Worm (Caenorhabditis elegans): ENCODE data around the gene irld-33.

Gene irld-33

ce11 chrII:1725735-1726134 is 13.1 kb upstream of the irld-33 start, which contains the start of gene F45C12.17:
F45C12.17 (plus strand) TSS chrII:1726111.
- TF ChIP-seq C34B4.2 (tag; optimal IDR thresholded peaks at IDR 0.05) (no peak), lin-35 (GFP tag; optimal IDR thresholded peaks at IDR 0.05) (no peak), ztf-4 (tag; optimal IDR thresholded peaks at IDR 0.05) (no peak), nhr-77 (tag; optimal IDR thresholded peaks at IDR 0.05) (no peak)

- peak; percentile 86 for TF ChIP-seq elt-2 (tag; optimal IDR thresholded peaks at IDR 0.05)
- TF ChIP-seq hlh-4 (tag; optimal IDR thresholded peaks at IDR 0.05), result no peak
- peak in 1 of 2 experiments; percentile 28 for TF ChIP-seq lin-35 (GFP tag; optimal IDR thresholded peaks at IDR 0.05)
- no peak for TF ChIP-seq nhr-90 (tag; optimal IDR thresholded peaks at IDR 0.05; ENCODE audit: poor library complexity)
- peak; percentile 26 for TF ChIP-seq pqm-1 (tag; optimal IDR thresholded peaks at IDR 0.05)
- TF ChIP-seq fkh-10 (GFP tag; optimal IDR thresholded peaks at IDR 0.05), result no peak
- no peak for TF ChIP-seq dsc-1 (tag; optimal IDR thresholded peaks at IDR 0.05)
Observed at ce11 chrII:1728253-1728652, 10.6 kb upstream of the irld-33 start, which contains the start of gene btb-9. btb-9 (plus strand) TSS chrII:1728506.

DNA sequence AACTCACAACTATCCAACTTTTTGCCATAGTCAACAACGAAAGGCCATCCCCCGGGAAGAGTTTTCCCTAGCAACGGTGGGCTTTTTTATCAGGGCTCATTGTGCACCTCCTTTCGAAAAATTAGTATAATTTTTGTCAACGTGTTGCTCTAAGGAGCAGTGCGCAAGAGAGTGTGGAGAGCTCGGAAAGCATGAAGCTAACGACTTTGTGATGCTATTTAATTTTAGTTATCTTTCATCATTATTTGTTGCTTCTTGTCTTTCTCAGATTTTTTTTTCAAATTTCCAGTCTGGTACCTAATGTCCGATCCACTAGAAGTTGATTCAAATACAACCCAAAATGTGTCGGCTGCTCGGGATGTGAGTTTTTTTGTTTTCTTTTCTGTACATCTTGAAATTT is 8.7 kb upstream of the irld-33 start, which contains the start of gene ceh-81:
ceh-81 (plus strand) TSS at position 301 of the 400 bp plus-strand sequence.
- no peak for TF ChIP-seq C16A3.4 (tag; optimal IDR thresholded peaks at IDR 0.05)
- TF ChIP-seq nhr-85 (tag), result no peak
- TF ChIP-seq sptf-1 (tag; optimal IDR thresholded peaks at IDR 0.05), result no peak
- no peak for TF ChIP-seq vab-15 (tag; optimal IDR thresholded peaks at IDR 0.05)
- no peak for TF ChIP-seq Y116A8C.19 (tag; optimal IDR thresholded peaks at IDR 0.05; ENCODE audit: borderline replicate concordance)
- no peak for TF ChIP-seq ceh-8 (GFP tag; optimal IDR thresholded peaks at IDR 0.05)
- no peak for TF ChIP-seq nhr-76 (tag; optimal IDR thresholded peaks at IDR 0.05)
- TF ChIP-seq xbp-1 (tag; optimal IDR thresholded peaks at IDR 0.05), result no peak
- TF ChIP-seq aly-2 (tag; optimal IDR thresholded peaks at IDR 0.05), result no peak
- TF ChIP-seq zag-1 (tag; optimal IDR thresholded peaks at IDR 0.05), result no peak
- TF ChIP-seq ets-5 (GFP tag; IDR thresholded peaks at IDR 0.05), result no peak
- TF ChIP-seq snu-23 (GFP tag; optimal IDR thresholded peaks at IDR 0.05), result no peak
- no peak for TF ChIP-seq skn-1 (tag; optimal IDR thresholded peaks at IDR 0.05)
- no peak for TF ChIP-seq nhr-77 (tag; optimal IDR thresholded peaks at IDR 0.05)
- TF ChIP-seq elt-3 (tag; optimal IDR thresholded peaks at IDR 0.05), result no peak
- no peak for TF ChIP-seq ceh-63 (GFP tag; optimal IDR thresholded peaks at IDR 0.05)
- TF ChIP-seq nhr-84 (tag; optimal IDR thresholded peaks at IDR 0.05), result no peak
- no peak for TF ChIP-seq ceh-82 (tag; optimal IDR thresholded peaks at IDR 0.05)
- no peak for TF ChIP-seq nhr-12 (tag; optimal IDR thresholded peaks at IDR 0.05)
- no peak for TF ChIP-seq aha-1 (tag; optimal IDR thresholded peaks at IDR 0.05)

DNA sequence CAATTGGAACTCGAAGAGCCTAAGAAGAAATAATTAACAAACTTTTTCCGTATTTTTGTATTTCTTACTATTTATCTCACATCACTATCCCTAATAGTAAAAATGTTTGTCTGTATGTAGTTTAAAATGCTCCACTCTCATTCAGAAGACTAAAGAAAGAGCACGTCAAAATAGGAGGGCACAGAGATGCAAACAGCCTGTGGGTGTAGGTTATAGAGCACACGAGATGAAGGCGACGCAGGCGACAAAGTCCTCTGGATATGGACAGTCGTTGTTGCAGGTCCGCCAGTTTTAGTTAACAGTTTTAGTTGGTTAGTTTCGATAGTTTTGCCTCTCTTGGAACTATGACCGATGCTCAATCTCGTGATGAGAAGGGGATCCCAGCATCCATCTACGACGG is 6.9 kb upstream of the irld-33 start, which contains the start of gene ceh-82:
ceh-82 (plus strand) TSS at position 301 of the 400 bp plus-strand sequence.
- TF ChIP-seq ceh-88 (GFP tag; IDR thresholded peaks at IDR 0.05), result no peak
- no peak for TF ChIP-seq egl-27 (tag; optimal IDR thresholded peaks at IDR 0.05)
- no peak for TF ChIP-seq mep-1 (tag; optimal IDR thresholded peaks at IDR 0.05)
- TF ChIP-seq fkh-4 (tag; optimal IDR thresholded peaks at IDR 0.05; ENCODE audit: borderline replicate concordance), result no peak
- no peak for TF ChIP-seq nhr-84 (tag; optimal IDR thresholded peaks at IDR 0.05)
- no peak for TF ChIP-seq hlh-17 (GFP tag; optimal IDR thresholded peaks at IDR 0.05; ENCODE audit: borderline replicate concordance)

DNA sequence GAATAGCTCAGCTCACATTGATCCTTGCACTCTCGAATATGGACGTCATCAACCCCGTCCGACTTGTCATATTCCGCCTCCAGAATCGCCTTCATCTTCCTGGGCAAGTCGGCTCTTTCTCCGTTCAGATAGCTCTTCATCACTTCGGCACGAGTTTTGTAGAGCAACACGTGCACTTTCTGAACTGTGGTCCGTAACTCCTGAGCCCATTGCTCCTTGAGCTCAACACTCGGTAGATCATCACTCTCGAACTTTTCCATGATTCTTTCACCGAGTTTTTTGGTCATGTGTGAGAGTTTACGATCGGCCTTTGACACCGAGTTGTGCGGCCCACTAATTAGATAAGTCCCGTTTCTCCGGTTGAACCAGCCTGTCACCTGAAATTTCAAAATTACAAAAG is 3.7 kb upstream of the irld-33 start:
- TF ChIP-seq hlh-4 (tag; optimal IDR thresholded peaks at IDR 0.05) (no peak), ztf-4 (tag; optimal IDR thresholded peaks at IDR 0.05) (no peak)

DNA sequence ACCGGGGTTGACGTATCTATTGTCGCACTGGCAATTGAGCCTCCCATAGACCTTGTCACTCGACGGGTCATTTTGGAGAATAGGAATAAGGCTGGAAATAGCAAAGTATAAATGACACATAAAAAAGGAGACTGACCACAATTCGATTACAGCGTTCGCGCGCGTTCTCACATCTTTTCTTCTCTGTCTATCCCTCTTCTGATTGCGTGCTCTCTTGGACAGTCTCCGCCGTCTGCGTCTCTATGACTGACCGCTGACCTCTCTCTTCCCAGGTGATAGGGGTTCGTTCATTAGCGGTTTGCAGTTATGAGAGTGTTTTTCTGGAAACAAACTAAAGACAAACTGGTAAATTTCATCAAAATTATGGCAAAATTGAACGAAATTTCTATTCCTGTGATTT is 2.5 kb upstream of the irld-33 start, which contains the start of gene ceh-83:
ceh-83 (minus strand) TSS at position 181 of the 400 bp plus-strand sequence.
- TF ChIP-seq ces-1 (GFP tag; optimal IDR thresholded peaks at IDR 0.05) (no peak), nhr-237 (tag; optimal IDR thresholded peaks at IDR 0.05) (no peak), sox-4 (tag; optimal IDR thresholded peaks at IDR 0.05) (no peak), C16A3.4 (tag; optimal IDR thresholded peaks at IDR 0.05) (no peak), lin-15B (tag; optimal IDR thresholded peaks at IDR 0.05) (no peak), ama-1 (optimal IDR thresholded peaks at IDR 0.05) (no peak), nhr-11 (tag; optimal IDR thresholded peaks at IDR 0.05) (no peak), efl-1 (optimal IDR thresholded peaks at IDR 0.05) (peak; percentile 57 to 68), efl-1 (GFP tag; optimal IDR thresholded peaks at IDR 0.05 in 1 of 2) (peak; percentile 36 to 94), nhr-20 (tag; optimal IDR thresholded peaks at IDR 0.05) (peak; percentile 19), jun-1 (tag; optimal IDR thresholded peaks at IDR 0.05) (no peak), ets-5 (GFP tag; IDR thresholded peaks at IDR 0.05) (no peak), unc-62 (GFP tag; optimal IDR thresholded peaks at IDR 0.05) (no peak), fkh-4 (tag; optimal IDR thresholded peaks at IDR 0.05; ENCODE audit: borderline replicate concordance) (no peak), nhr-71 (tag; optimal IDR thresholded peaks at IDR 0.05) (no peak)
